Fruit fly (Drosophila melanogaster) S2 (cell line): Measurements from ENCODE around the gene slpr.

Experiments used
- CG8478 ChIP-seq: fragments of >200 bp; optimal IDR thresholded peaks from 2 replicates; lab custom pipeline; 2018
- CTCF ChIP-seq, 2 experiments: fragments of >200 bp; optimal IDR thresholded peaks; 2 replicates each; lab custom pipeline; 2018

The slpr gene

dm6 chrX:8129204-8129997 is 47.6 kb downstream of the slpr start, which contains the start of gene CG2116:
Gene CG2116 (plus strand): TSS chrX:8129812.
- TF ChIP-seq CG8478 (lab: Kevin White, UChicago) (no peak), CTCF (optimal IDR thresholded peaks at IDR 0.05; lab: Kevin White, UChicago) (no peak)

dm6 chrX:8128133-8128532 is 48.9 kb downstream of the slpr start:
- TF ChIP-seq CG8478 (lab: Kevin White, UChicago) (no peak), CTCF (optimal IDR thresholded peaks at IDR 0.05; lab: Kevin White, UChicago) (no peak)

dm6 chrX:8126149-8126548 is 50.8 kb downstream of the slpr start:
- TF ChIP-seq CTCF (optimal IDR thresholded peaks at IDR 0.05; lab: Kevin White, UChicago) (no peak), CG8478 (lab: Kevin White, UChicago) (no peak)

dm6 chrX:8125224-8125649 is 51.7 kb downstream of the slpr start:
- TF ChIP-seq CTCF (optimal IDR thresholded peaks at IDR 0.05; lab: Kevin White, UChicago) (no peak), CG8478 (lab: Kevin White, UChicago) (no peak)

dm6 chrX:8122834-8123233 is 54.2 kb downstream of the slpr start:
- TF ChIP-seq CTCF (optimal IDR thresholded peaks at IDR 0.05; lab: Kevin White, UChicago) (no peak), CG8478 (lab: Kevin White, UChicago) (no peak)

- TF ChIP-seq CG8478 (lab: Kevin White, UChicago) (no peak), CTCF (optimal IDR thresholded peaks at IDR 0.05; lab: Kevin White, UChicago) (no peak)
Measured at dm6 chrX:8120939-8121338, 56.0 kb downstream of the slpr start, which contains the start of gene CG2260. Gene CG2260 (minus strand): TSS chrX:8121147.
